Fruit fly (Drosophila melanogaster) whole organism, prepupa: ENCODE measurements around the gene Xrcc2.

Source experiments
- Blimp-1 ChIP-seq: fragments of 200-800 bp; sonication (Bioruptor generic); optimal IDR thresholded peaks from 3 replicates; lab custom pipeline; 2017; ENCODE audit warnings: missing biosample characterization, missing genetic modification characterization, mild to moderate bottlenecking, moderate library complexity, missing genetic modification reagents
- CG10669 ChIP-seq: fragments of 200-800 bp; sonication (Bioruptor generic); optimal IDR thresholded peaks from 3 replicates; lab custom pipeline; 2018; ENCODE audit warnings: missing biosample characterization, mild to moderate bottlenecking, missing genetic modification characterization, moderate library complexity
- CG16779 ChIP-seq: fragments of 200-800 bp; sonication (Bioruptor generic); optimal IDR thresholded peaks from 3 replicates; lab custom pipeline; 2017; ENCODE audit warnings: missing biosample characterization, mild to moderate bottlenecking, missing genetic modification characterization
- CG6808 ChIP-seq: fragments of 200-800 bp; sonication (Bioruptor generic); optimal IDR thresholded peaks from 3 replicates; lab custom pipeline; 2017; ENCODE audit warnings: missing biosample characterization, missing genetic modification characterization, mild to moderate bottlenecking, moderate library complexity, missing genetic modification reagents
- CG7368 ChIP-seq: fragments of 200-800 bp; sonication (Bioruptor generic); optimal IDR thresholded peaks from 3 replicates; lab custom pipeline; 2016; ENCODE audit warnings: missing biosample characterization, missing genetic modification characterization
- CG9139 ChIP-seq: fragments of 200-800 bp; sonication (Bioruptor generic); optimal IDR thresholded peaks from 3 replicates; lab custom pipeline; 2017; ENCODE audit warnings: missing biosample characterization, mild to moderate bottlenecking, missing genetic modification characterization
- Gug ChIP-seq: fragments of 200-800 bp; sonication (Bioruptor generic); IDR thresholded peaks from 2 replicates; pipeline ENCODE4 v1.3.6; 2022; ENCODE audit warnings: missing biosample characterization, missing genetic modification characterization
- Sox102F ChIP-seq: fragments of 200-800 bp; sonication (Bioruptor generic); optimal IDR thresholded peaks from 2 replicates; lab custom pipeline; 2016; ENCODE audit warnings: missing biosample characterization, mild to moderate bottlenecking, missing genetic modification characterization
- dac ChIP-seq: fragments of 200-800 bp; sonication (Bioruptor generic); optimal IDR thresholded peaks from 2 replicates; lab custom pipeline; 2017; ENCODE audit warnings: missing biosample characterization, mild to moderate bottlenecking, missing genetic modification characterization
- vri ChIP-seq: fragments of 200-800 bp; sonication (Bioruptor generic); optimal IDR thresholded peaks from 3 replicates; lab custom pipeline; 2016; ENCODE audit warnings: missing biosample characterization, mild to moderate bottlenecking, missing genetic modification characterization

DNA sequence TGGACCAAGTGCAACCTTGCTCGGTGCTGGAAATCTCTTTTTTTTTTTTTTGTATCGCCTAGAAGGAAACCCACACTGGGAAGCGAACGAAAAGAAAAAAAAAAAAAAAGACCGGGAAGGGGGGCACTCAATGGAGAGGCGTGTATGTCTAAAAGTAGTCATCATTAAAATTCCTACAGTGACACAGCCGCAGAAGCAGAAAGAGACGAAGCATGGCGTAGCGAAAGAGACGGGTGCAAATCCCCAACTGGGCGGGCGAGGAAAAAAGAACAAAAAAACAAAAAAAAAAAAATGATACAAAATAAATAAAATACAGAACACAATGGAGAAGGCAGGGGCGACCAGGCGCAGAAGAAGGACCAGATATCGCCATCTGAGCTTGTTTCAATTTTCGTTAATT, 44.8 kb downstream of the Xrcc2 start:
- TF ChIP-seq CG10669 (GFP tag; lab: Kevin White, UChicago), result peak; percentile 55
- TF ChIP-seq dac, result no peak
- no peak for TF ChIP-seq Sox102F (GFP tag; lab: Kevin White, UChicago)
- peak; percentile 80 for TF ChIP-seq CG6808 (GFP tag; lab: Kevin White, UChicago)
- no peak for TF ChIP-seq Gug (GFP tag; lab: Robert Waterston, UW)
- no peak for TF ChIP-seq Blimp-1 (GFP tag; lab: Kevin White, UChicago)
- TF ChIP-seq CG7368 (GFP tag; lab: Kevin White, UChicago), result no peak
- peak; percentile 84 for TF ChIP-seq CG9139
- TF ChIP-seq CG16779 (tag; lab: Kevin White, UChicago), result peak; percentile 45
- TF ChIP-seq vri (GFP tag; lab: Kevin White, UChicago), result peak; percentile 6
